Fruit fly (Drosophila melanogaster): ENCODE measurements around the gene COX7A.

The COX7A gene

DNA sequence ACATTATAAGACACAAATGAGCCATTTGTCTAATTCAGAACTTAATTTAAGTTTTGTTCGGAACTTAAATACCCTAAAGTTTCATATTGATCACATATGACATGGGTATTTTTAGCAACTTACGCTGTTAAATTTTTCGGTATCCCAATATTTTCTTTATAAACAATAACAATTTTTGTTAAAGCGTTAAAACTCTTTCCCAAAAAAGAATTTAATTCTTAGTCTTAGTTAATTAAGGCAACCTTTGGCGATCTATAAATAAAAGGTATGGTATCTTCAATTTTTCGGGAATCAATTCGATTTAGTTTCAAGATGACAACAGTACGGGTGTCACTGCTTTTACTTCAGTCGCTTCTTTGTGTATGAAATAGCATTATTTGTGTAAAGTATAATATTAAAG, 49.9 kb downstream of the COX7A start, which contains the start of gene CG31464:
TSS of gene CG31464 (plus strand) at position 301 of the 400 bp plus-strand sequence.
- TF ChIP-seq sens (GFP tag) = peak; percentile 33
- TF ChIP-seq Ets97D (GFP tag; optimal IDR thresholded peaks at IDR 0.05) = no peak

DNA sequence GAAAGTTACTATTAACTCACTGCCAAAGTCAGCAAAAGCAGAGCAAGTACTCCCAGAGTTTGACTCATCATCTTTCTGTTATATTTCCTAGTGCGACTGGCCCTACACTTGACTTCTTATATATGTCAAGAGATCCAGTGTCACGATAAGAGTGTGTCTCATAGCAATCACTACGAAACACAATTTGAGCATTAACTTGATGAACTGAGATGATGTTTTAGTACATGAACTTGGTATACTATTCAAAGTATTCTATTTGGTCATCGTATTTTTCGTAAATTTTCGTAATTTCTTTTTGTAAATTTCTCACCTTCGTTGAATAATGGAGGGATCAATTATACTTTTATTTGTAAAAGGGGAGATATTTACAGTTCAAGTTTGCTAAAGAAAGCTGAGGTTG, 50.4 kb downstream of the COX7A start, which contains the start of gene CG11672:
TSS of gene CG11672 (minus strand) at position 101 of the 400 bp plus-strand sequence.
- TF ChIP-seq br (optimal IDR thresholded peaks at IDR 0.05) (no peak), zen2 (GFP tag; IDR thresholded peaks at IDR 0.05; ENCODE audit: partially characterized antibody) (0 out of 3 replicates have a peak, but pooled peaks have one; percentile 10)
